Fruit fly (Drosophila melanogaster) whole organism, wandering third instar larva: Measurements from ENCODE around the gene CG12439.

Experiments
- Abd-B ChIP-seq: fragments of >200 bp; optimal IDR thresholded peaks from 2 replicates; lab custom pipeline; 2017; ENCODE audit warnings: missing biosample characterization, missing genetic modification characterization
- CG32264 ChIP-seq: fragments of 200-800 bp; sonication (Bioruptor generic); optimal IDR thresholded peaks from 2 replicates; lab custom pipeline; 2016; ENCODE audit warnings: missing biosample characterization, missing genetic modification characterization
- CrebA ChIP-seq: fragments of 200-800 bp; sonication (Bioruptor generic); optimal IDR thresholded peaks from 2 replicates; lab custom pipeline; 2016; ENCODE audit warnings: missing biosample characterization, mild to moderate bottlenecking, missing genetic modification characterization, borderline replicate concordance
- Dfd ChIP-seq: fragments of >200 bp; optimal IDR thresholded peaks from 2 replicates; lab custom pipeline; 2017; ENCODE audit warnings: missing biosample characterization, missing genetic modification characterization
- Dif ChIP-seq: fragments of 200-275, 200-300 bp; sonication (Bioruptor generic); optimal IDR thresholded peaks from 2 replicates; lab custom pipeline; 2018; ENCODE audit warnings: missing biosample characterization, missing genetic modification characterization; ENCODE audit not compliant: partially characterized antibody
- GATAd ChIP-seq: sonication (Bioruptor generic); optimal IDR thresholded peaks from 2 replicates; lab custom pipeline; 2016; ENCODE audit warnings: missing biosample characterization, missing genetic modification characterization
- HLH106 ChIP-seq: fragments of 200-800 bp; optimal IDR thresholded peaks from 3 replicates; lab custom pipeline; 2019; ENCODE audit warnings: missing biosample characterization, mild to moderate bottlenecking, missing genetic modification characterization, moderate library complexity
- Hnf4 ChIP-seq: fragments of 200-800 bp; sonication (Bioruptor generic); optimal IDR thresholded peaks from 2 replicates; lab custom pipeline; 2016; ENCODE audit warnings: missing biosample characterization, mild to moderate bottlenecking, missing genetic modification characterization
- Hr83 ChIP-seq: fragments of 200-300 bp; sonication (Bioruptor generic); optimal IDR thresholded peaks from 2 replicates; lab custom pipeline; 2016; ENCODE audit warnings: missing biosample characterization, mild to moderate bottlenecking, missing genetic modification characterization, moderate library complexity; ENCODE audit not compliant: poor library complexity, severe bottlenecking
- Jra ChIP-seq: sonication (Bioruptor generic); optimal IDR thresholded peaks from 2 replicates; lab custom pipeline; 2016; ENCODE audit warnings: missing biosample characterization, missing genetic modification characterization
- Mio ChIP-seq: sonication (Bioruptor generic); optimal IDR thresholded peaks from 2 replicates; lab custom pipeline; 2016; ENCODE audit warnings: missing biosample characterization, missing genetic modification characterization
- Myc ChIP-seq: fragments of >200 bp; optimal IDR thresholded peaks from 2 replicates; lab custom pipeline; 2017
- N ChIP-seq: fragments of >200 bp; optimal IDR thresholded peaks from 2 replicates; lab custom pipeline; 2018; ENCODE audit warnings: missing biosample characterization, missing external identifiers, missing genetic modification characterization
- OdsH ChIP-seq: fragments of 200-800 bp; sonication (Bioruptor generic); optimal IDR thresholded peaks from 2 replicates; lab custom pipeline; 2016; ENCODE audit warnings: missing biosample characterization, mild to moderate bottlenecking, missing genetic modification characterization
- Rel ChIP-seq, 2 experiments: fragments of 200-800 bp; sonication (Bioruptor generic) in 1 of 2; optimal IDR thresholded peaks; 2 replicates in 1 of 2; 3 replicates in 1 of 2; lab custom pipeline; 2016 to 2019; ENCODE audit warnings: mild to moderate bottlenecking in 2 of 2, missing biosample characterization in 2 of 2, missing genetic modification characterization in 2 of 2, moderate library complexity in 1 of 2
- Sp1 ChIP-seq: fragments of 200-800 bp; sonication (Bioruptor generic); optimal IDR thresholded peaks from 3 replicates; lab custom pipeline; 2019; ENCODE audit warnings: missing biosample characterization, mild to moderate bottlenecking, missing genetic modification characterization, moderate library complexity
- Vsx2 ChIP-seq: fragments of 200-300, 225-300 bp; sonication (Bioruptor generic); optimal IDR thresholded peaks from 2 replicates; lab custom pipeline; 2018; ENCODE audit warnings: missing biosample characterization, missing genetic modification characterization; ENCODE audit not compliant: partially characterized antibody
- brk ChIP-seq: fragments of 200-800 bp; sonication (Bioruptor generic); optimal IDR thresholded peaks from 2 replicates; lab custom pipeline; 2016; ENCODE audit warnings: missing biosample characterization, mild to moderate bottlenecking, missing genetic modification characterization
- dl ChIP-seq, 2 experiments: fragments of 175-275, 200-275 bp in 1 of 2; fragments of 200-275 bp in 1 of 2; sonication (Bioruptor generic); optimal IDR thresholded peaks; lab custom pipeline; 2018; ENCODE audit warnings: mild to moderate bottlenecking in 2 of 2, missing biosample characterization in 2 of 2, missing genetic modification characterization in 2 of 2, moderate library complexity in 2 of 2; ENCODE audit not compliant: partially characterized antibody in 2 of 2, insufficient read depth in 1 of 2
- dsf ChIP-seq: sonication (Bioruptor generic); optimal IDR thresholded peaks from 2 replicates; lab custom pipeline; 2016; ENCODE audit warnings: missing biosample characterization, missing genetic modification characterization, borderline replicate concordance
- ey ChIP-seq: fragments of 200-800 bp; sonication (Bioruptor generic); optimal IDR thresholded peaks from 2 replicates; lab custom pipeline; 2016; ENCODE audit warnings: missing biosample characterization, missing genetic modification characterization
- fru ChIP-seq: fragments of 200-800 bp; sonication (Bioruptor generic); optimal IDR thresholded peaks from 3 replicates; lab custom pipeline; 2016; ENCODE audit warnings: missing biosample characterization, mild to moderate bottlenecking, missing genetic modification characterization
- jim ChIP-seq: fragments of 175-275, 200-325 bp; sonication (Bioruptor generic); optimal IDR thresholded peaks from 2 replicates; lab custom pipeline; 2016; ENCODE audit warnings: missing biosample characterization, mild to moderate bottlenecking, missing genetic modification characterization
- lola ChIP-seq: fragments of >200 bp; optimal IDR thresholded peaks from 2 replicates; lab custom pipeline; 2017; ENCODE audit warnings: missing biosample characterization, missing genetic modification characterization
- psq ChIP-seq: fragments of 200-800 bp; sonication (Bioruptor generic); optimal IDR thresholded peaks from 3 replicates; lab custom pipeline; 2017; ENCODE audit warnings: missing biosample characterization, mild to moderate bottlenecking, missing genetic modification characterization, moderate library complexity
- rgr ChIP-seq: fragments of 200-800 bp; sonication (Bioruptor generic); optimal IDR thresholded peaks from 3 replicates; lab custom pipeline; 2016; ENCODE audit warnings: missing biosample characterization, mild to moderate bottlenecking, missing genetic modification characterization
- sage ChIP-seq: fragments of 200-800 bp; sonication (Bioruptor generic); optimal IDR thresholded peaks from 2 replicates; lab custom pipeline; 2016; ENCODE audit warnings: missing biosample characterization, mild to moderate bottlenecking, missing genetic modification characterization
- tai ChIP-seq: sonication (Bioruptor generic); optimal IDR thresholded peaks from 2 replicates; lab custom pipeline; 2016; ENCODE audit warnings: missing biosample characterization, missing genetic modification characterization
- usp ChIP-seq: fragments of >200 bp; optimal IDR thresholded peaks from 2 replicates; lab custom pipeline; 2017; ENCODE audit warnings: missing biosample characterization, missing genetic modification characterization
- woc ChIP-seq: sonication (Bioruptor generic); optimal IDR thresholded peaks from 2 replicates; lab custom pipeline; 2016; ENCODE audit warnings: missing biosample characterization, mild to moderate bottlenecking, missing genetic modification characterization

The CG12439 gene

DNA sequence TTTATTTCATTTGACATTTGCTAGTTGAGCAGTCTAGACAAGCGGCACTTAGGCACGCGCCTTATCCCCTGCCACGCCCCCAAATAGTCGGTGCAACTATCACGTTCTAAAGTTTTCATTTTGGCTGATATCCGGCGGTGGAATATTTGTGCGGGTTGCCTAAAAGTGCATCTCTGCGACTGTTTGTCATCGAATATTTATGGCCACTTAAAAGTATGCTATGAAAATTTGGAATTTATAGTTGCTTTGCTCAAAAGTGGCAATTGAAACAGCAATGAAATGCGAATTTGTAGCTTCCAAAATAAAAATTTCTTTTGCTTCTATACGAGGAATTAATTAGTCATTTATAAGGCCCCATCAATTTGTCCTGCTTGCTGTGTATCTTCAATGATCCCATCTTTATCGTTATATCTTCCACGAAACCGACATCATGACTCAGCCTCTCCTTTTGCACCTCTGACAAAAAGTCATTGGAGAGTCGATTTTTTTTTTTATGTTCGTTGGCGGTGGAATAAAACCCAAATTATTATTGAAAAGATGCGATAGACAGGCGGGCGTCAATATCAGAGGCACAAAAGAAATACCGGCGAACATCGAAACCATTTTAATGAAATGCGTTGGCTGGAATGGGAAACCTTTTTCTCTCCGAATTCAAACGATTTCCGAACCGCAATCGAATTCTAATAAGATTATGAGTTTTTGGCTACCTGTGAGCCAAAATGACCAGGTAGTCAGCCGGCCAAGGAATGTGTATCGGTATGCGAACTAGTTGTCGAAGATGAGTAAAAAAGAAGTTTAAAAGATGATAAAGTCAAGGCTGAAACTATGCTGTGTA is 43.8 kb downstream of the CG12439 start:
- TF ChIP-seq Myc (peak; percentile 66), ey (GFP tag; lab: Kevin White, UChicago) (no peak), dsf (GFP tag; lab: Kevin White, UChicago) (no peak), Dif (GFP tag; lab: Kevin White, UChicago) (peak; percentile 6), dl (GFP tag; optimal IDR thresholded peaks at IDR 0.05; lab: Kevin White, UChicago; ENCODE audit: insufficient read depth in 1 of 2, partially characterized antibody in 2 of 2) (no peak), woc (GFP tag; lab: Kevin White, UChicago) (no peak), N (GFP tag; lab: Kevin White, UChicago) (peak; percentile 60), OdsH (no peak), Vsx2 (GFP tag; lab: Kevin White, UChicago) (peak; percentile 6)

DNA sequence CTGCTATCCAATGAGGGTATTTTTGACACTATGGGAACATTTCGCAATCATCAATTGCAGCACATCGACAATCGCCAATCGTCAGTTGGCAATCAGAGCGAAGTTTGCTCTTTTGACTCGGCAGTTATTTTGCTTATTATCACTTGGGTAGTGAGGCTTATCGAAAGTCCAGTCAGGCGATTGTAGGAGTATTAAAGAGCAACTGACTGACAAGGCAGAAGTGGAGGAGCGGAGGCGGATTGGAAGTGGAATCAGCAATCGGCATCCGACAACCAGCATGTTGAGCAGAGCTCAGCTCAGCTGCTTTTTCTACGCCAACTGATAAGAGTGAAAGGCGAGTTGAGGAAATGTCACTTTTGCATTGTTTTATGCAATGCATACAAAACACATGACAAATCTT is 45.5 kb downstream of the CG12439 start:
- TF ChIP-seq brk (GFP tag; lab: Kevin White, UChicago) (no peak), Hr83 (GFP tag; lab: Kevin White, UChicago) (no peak), Sp1 (GFP tag; lab: Kevin White, UChicago) (no peak), Jra (no peak), tai (GFP tag; lab: Kevin White, UChicago) (no peak)

DNA sequence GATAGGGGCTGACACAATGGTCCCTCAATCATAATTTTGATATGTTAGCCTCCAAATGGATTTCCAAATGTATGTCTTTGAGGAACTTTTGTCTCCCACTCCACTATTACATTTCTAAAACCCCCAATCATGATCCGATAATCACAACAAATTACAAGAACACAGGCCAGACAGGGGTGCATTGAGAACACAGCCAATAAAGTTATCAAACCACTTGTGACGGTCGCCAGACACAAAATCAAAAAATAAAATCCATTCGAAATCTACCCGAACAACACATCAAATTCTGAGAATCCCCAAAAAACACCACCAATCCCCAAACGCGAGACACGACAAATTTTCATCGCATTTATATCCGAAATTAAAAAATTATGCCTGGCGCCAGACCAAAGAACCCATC is 46.8 kb downstream of the CG12439 start:
- TF ChIP-seq Jra, result no peak
- no peak for TF ChIP-seq GATAd (GFP tag; lab: Kevin White, UChicago)
- TF ChIP-seq Mio (GFP tag; lab: Kevin White, UChicago), result no peak
- TF ChIP-seq Abd-B (GFP tag; lab: Kevin White, UChicago), result no peak
- TF ChIP-seq jim (GFP tag; lab: Kevin White, UChicago), result no peak
- TF ChIP-seq HLH106 (tag; lab: Kevin White, UChicago), result no peak
- TF ChIP-seq rgr (GFP tag; lab: Kevin White, UChicago), result no peak
- TF ChIP-seq sage, result no peak
- TF ChIP-seq Myc, result no peak
- no peak for TF ChIP-seq Hnf4
- TF ChIP-seq Vsx2 (GFP tag; lab: Kevin White, UChicago), result no peak
- no peak for TF ChIP-seq ey (GFP tag; lab: Kevin White, UChicago)
- no peak for TF ChIP-seq fru (GFP tag; lab: Kevin White, UChicago)
- no peak for TF ChIP-seq psq (GFP tag; lab: Kevin White, UChicago)
- TF ChIP-seq Hr83 (GFP tag; lab: Kevin White, UChicago), result no peak
- no peak for TF ChIP-seq dsf (GFP tag; lab: Kevin White, UChicago)
- no peak for TF ChIP-seq lola (GFP tag; lab: Kevin White, UChicago)
- TF ChIP-seq N (GFP tag; lab: Kevin White, UChicago), result no peak
- no peak for TF ChIP-seq OdsH

DNA sequence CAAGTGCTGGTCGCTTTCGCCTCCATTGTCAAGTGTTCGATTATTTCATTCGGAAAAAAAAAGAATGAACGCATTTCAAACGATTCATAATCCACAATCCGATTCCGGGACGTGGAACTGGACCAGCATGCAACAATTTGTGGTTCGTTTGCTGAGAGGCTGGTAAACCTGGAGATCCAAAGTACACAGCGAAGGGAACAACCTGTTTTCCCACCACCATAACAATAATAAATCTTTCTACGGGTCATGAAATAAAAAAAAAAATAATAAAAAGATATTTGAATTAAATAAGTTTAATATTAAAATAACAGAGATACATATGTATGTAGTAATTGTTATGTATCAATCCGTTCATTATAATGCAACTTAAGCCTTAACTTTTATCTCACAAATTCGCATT is 47.5 kb downstream of the CG12439 start:
- no peak for TF ChIP-seq Dfd
- TF ChIP-seq Dif (GFP tag; lab: Kevin White, UChicago), result no peak
- no peak for TF ChIP-seq tai (GFP tag; lab: Kevin White, UChicago)
- no peak for TF ChIP-seq GATAd (GFP tag; lab: Kevin White, UChicago)
- TF ChIP-seq OdsH, result no peak
- no peak for TF ChIP-seq Sp1 (GFP tag; lab: Kevin White, UChicago)
- no peak for TF ChIP-seq Abd-B (GFP tag; lab: Kevin White, UChicago)
- TF ChIP-seq usp (GFP tag; lab: Kevin White, UChicago), result no peak
- TF ChIP-seq CrebA (GFP tag; lab: Kevin White, UChicago), result no peak
- no peak for TF ChIP-seq N (GFP tag; lab: Kevin White, UChicago)
- TF ChIP-seq lola (GFP tag; lab: Kevin White, UChicago), result no peak
- TF ChIP-seq Hnf4, result no peak
- no peak for TF ChIP-seq Rel (GFP tag; optimal IDR thresholded peaks at IDR 0.05; lab: Kevin White, UChicago)
- TF ChIP-seq Rel (tag; optimal IDR thresholded peaks at IDR 0.05; lab: Kevin White, UChicago), result no peak
- no peak for TF ChIP-seq Myc
- TF ChIP-seq dsf (GFP tag; lab: Kevin White, UChicago), result no peak
- no peak for TF ChIP-seq HLH106 (tag; lab: Kevin White, UChicago)
- TF ChIP-seq Jra, result no peak
- no peak for TF ChIP-seq CG32264
- TF ChIP-seq ey (GFP tag; lab: Kevin White, UChicago), result no peak
